Worm (Caenorhabditis elegans) whole organism, midembryonic: ENCODE results near the gene C03H5.3.
A peak's percentile ranks its signal among the peaks of the same experiment; 100 is the strongest.

Experiments used
- T22C8.4 ChIP-seq: fragments of 200-800 bp; sonication (Bioruptor generic); IDR thresholded peaks from 2 replicates; pipeline ENCODE4 v1.3.6; 2022; ENCODE audit warnings: missing genetic modification characterization, missing compliant biosample characterization
- cog-1 ChIP-seq: sonication (generic microtip); optimal IDR thresholded peaks from 2 replicates; lab custom pipeline; 2016; ENCODE audit warnings: missing genetic modification characterization, missing compliant biosample characterization
- flt-1 ChIP-seq: fragments of 200-800 bp; sonication (Bioruptor generic); IDR thresholded peaks from 2 replicates; pipeline ENCODE4 v1.3.6; 2022; ENCODE audit warnings: missing genetic modification characterization, missing compliant biosample characterization
- klf-2 ChIP-seq: fragments of 200-800 bp; sonication (Bioruptor generic); conservative IDR thresholded peaks from 2 replicates; pipeline ENCODE4 v1.3.6; 2022; ENCODE audit warnings: missing genetic modification reagents, missing genetic modification characterization, missing compliant biosample characterization
- med-1 ChIP-seq: sonication (generic microtip); optimal IDR thresholded peaks from 2 replicates; lab custom pipeline; 2017; ENCODE audit warnings: missing genetic modification characterization, mild to moderate bottlenecking, missing compliant biosample characterization, antibody characterized with exemption, missing genetic modification reagents; ENCODE audit not compliant: insufficient read depth
- ref-1 ChIP-seq: fragments of 200-800 bp; sonication (Bioruptor generic); conservative IDR thresholded peaks from 2 replicates; pipeline ENCODE4 v1.3.6; 2022; ENCODE audit warnings: missing genetic modification reagents, missing genetic modification characterization, missing compliant biosample characterization
- tab-1 ChIP-seq: fragments of 200-800 bp; sonication (Bioruptor generic); IDR thresholded peaks from 2 replicates; pipeline ENCODE4 v1.3.6; 2022; ENCODE audit warnings: missing genetic modification characterization, missing compliant biosample characterization
- ztf-23 ChIP-seq: fragments of 200-800 bp; sonication (Bioruptor generic); IDR thresholded peaks from 2 replicates; pipeline ENCODE4 v1.3.6; 2022; ENCODE audit warnings: missing genetic modification reagents, missing genetic modification characterization, missing compliant biosample characterization
- ztf-29 ChIP-seq: fragments of 200-800 bp; sonication (Bioruptor generic); IDR thresholded peaks from 2 replicates; pipeline ENCODE4 v1.3.6; 2022; ENCODE audit warnings: missing genetic modification reagents, missing genetic modification characterization, missing compliant biosample characterization

Gene C03H5.3

ce11 chrII:385957-386356 is at the start of gene C03H5.3:
C03H5.3 (plus strand) TSS chrII:386088.
- no peak for TF ChIP-seq cog-1 (tag; lab: Kevin White, UChicago)
- no peak for TF ChIP-seq tab-1 (GFP tag; lab: Robert Waterston, UW)
- TF ChIP-seq T22C8.4: no peak
- no peak for TF ChIP-seq ztf-29 (GFP tag; lab: Robert Waterston, UW)
- no peak for TF ChIP-seq klf-2 (GFP tag; lab: Robert Waterston, UW)
- no peak for TF ChIP-seq med-1 (GFP tag; lab: Kevin White, UChicago)
- TF ChIP-seq ref-1: no peak
- no peak for TF ChIP-seq ztf-23
- no peak for TF ChIP-seq flt-1 (GFP tag; lab: Robert Waterston, UW)

DNA sequence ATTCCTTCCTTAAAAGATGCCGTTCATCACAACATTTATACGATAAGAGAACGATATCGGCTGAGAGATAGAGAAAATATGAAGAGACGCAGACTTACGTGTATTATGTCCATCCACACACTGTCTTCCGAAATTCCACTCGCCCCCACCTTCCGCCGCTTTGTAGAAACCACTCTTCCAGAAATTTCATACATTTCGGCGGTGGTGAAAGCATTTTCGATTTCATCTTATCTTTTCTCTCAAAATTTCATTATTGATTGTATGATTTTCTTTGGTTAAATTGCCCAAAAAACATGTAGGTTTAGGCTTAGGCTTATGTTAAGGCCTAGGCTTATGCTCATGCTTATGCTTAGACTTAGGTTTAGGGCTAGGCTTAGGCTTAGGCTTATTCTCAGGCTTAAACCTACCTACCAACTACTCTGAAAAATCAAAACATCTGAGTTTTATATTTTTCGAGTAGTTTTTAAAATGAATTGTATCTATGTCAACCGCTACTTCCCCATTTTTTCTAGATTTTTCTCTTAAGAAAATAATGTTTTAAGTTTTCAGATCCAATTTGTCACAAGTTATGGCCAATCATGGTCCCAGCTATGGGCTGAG is 48.6 kb upstream of the C03H5.3 start, which contains the start of gene cpn-2:
Gene cpn-2 (plus strand): TSS at position 550 of the 600 bp plus-strand sequence.
- TF ChIP-seq med-1 (GFP tag; lab: Kevin White, UChicago) (no peak), ztf-23 (no peak), tab-1 (GFP tag; lab: Robert Waterston, UW) (no peak), cog-1 (tag; lab: Kevin White, UChicago) (no peak), T22C8.4 (no peak), ztf-29 (GFP tag; lab: Robert Waterston, UW) (no peak), flt-1 (GFP tag; lab: Robert Waterston, UW) (no peak), ref-1 (no peak), klf-2 (GFP tag; lab: Robert Waterston, UW) (no peak)

ce11 chrII:340224-340623 is 45.7 kb upstream of the C03H5.3 start, which contains the start of gene clc-31:
clc-31 (plus strand) TSS chrII:340524.
- TF ChIP-seq ref-1 (no peak), cog-1 (tag; lab: Kevin White, UChicago) (no peak), klf-2 (GFP tag; lab: Robert Waterston, UW) (no peak), tab-1 (GFP tag; lab: Robert Waterston, UW) (no peak), ztf-29 (GFP tag; lab: Robert Waterston, UW) (no peak), flt-1 (GFP tag; lab: Robert Waterston, UW) (no peak), ztf-23 (no peak), med-1 (GFP tag; lab: Kevin White, UChicago) (no peak), T22C8.4 (no peak)

DNA sequence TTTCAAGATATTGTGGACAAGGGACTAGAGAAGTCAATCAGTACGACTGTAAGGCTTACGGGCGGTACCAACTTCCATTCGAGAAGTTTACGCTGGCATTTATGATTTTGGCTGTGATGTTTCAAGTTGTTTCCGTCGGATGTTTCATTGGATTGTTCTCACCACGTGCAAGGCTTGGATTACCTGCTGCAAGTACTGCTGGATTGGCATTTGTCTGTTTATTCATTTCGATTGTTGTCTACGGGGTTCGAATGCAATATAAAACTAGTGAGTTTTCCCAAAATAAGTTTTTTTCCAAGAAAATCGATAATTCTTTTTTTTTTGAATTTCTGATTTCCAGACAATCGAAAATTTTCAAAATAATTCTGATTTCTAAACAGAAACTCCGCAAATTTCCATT is 45.2 kb upstream of the C03H5.3 start:
- TF ChIP-seq ztf-23 (no peak), cog-1 (tag; lab: Kevin White, UChicago) (no peak), tab-1 (GFP tag; lab: Robert Waterston, UW) (no peak), med-1 (GFP tag; lab: Kevin White, UChicago) (no peak), ref-1 (no peak), ztf-29 (GFP tag; lab: Robert Waterston, UW) (no peak), flt-1 (GFP tag; lab: Robert Waterston, UW) (no peak)

- TF ChIP-seq tab-1 (GFP tag; lab: Robert Waterston, UW) (no peak), T22C8.4 (no peak), klf-2 (GFP tag; lab: Robert Waterston, UW) (no peak)
Measured at ce11 chrII:341282-341681, 44.6 kb upstream of the C03H5.3 start.

DNA sequence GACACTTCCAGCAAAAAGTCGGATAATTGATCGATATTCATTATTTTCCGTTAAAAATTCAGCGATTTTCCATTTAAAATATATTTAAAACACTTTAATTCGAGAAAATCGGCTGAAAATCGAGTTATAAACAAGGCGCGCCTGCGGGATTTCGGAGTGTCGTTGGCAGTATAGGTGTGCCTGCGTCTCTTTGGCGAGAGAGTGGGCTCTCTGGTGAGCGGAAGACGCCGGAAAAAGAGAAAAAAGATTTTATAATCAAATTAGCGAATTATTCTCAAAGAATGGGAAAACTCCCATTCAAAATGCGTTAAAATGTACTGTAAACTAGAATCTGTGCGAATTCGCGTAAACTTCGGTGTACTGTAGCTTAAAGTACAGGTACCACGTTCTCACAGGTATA is 38.2 kb upstream of the C03H5.3 start, which contains the start of gene D1069.3:
Gene D1069.3 (minus strand): TSS at position 158 of the 400 bp plus-strand sequence.
- TF ChIP-seq T22C8.4 (0 out of 2 replicates have a peak, but pooled peaks have one; percentile 0), cog-1 (tag; lab: Kevin White, UChicago) (no peak)

ce11 chrII:349749-350148 is 36.1 kb upstream of the C03H5.3 start:
- TF ChIP-seq med-1 (GFP tag; lab: Kevin White, UChicago): no peak
- no peak for TF ChIP-seq tab-1 (GFP tag; lab: Robert Waterston, UW)
- TF ChIP-seq ref-1: no peak
- TF ChIP-seq ztf-23: no peak
- TF ChIP-seq flt-1 (GFP tag; lab: Robert Waterston, UW): no peak
- no peak for TF ChIP-seq T22C8.4
- no peak for TF ChIP-seq klf-2 (GFP tag; lab: Robert Waterston, UW)
- no peak for TF ChIP-seq cog-1 (tag; lab: Kevin White, UChicago)
- TF ChIP-seq ztf-29 (GFP tag; lab: Robert Waterston, UW): no peak

DNA sequence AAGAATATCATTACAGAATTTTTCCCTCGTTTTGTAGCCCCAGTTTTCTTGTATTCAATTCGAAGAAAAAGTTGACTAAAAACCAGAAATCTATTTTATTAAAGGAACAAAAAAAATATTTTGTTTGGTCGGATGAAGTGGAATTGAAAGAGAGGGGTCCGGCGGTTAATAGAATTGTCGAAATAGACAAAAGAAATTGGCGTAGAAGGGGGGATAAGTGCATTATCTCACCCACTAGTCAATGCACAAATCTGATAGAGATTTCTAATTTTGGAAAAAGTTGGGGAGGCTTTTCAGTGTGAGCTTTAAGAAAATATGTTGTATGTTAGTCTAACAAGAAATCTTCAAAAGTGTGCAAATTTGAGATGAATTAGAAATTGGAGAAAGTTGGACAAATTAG is 31.4 kb upstream of the C03H5.3 start:
- TF ChIP-seq klf-2 (GFP tag; lab: Robert Waterston, UW) (no peak), T22C8.4 (no peak), ztf-23 (no peak), ztf-29 (GFP tag; lab: Robert Waterston, UW) (no peak), flt-1 (GFP tag; lab: Robert Waterston, UW) (no peak), tab-1 (GFP tag; lab: Robert Waterston, UW) (no peak), med-1 (GFP tag; lab: Kevin White, UChicago) (no peak), ref-1 (no peak), cog-1 (tag; lab: Kevin White, UChicago) (no peak)

DNA sequence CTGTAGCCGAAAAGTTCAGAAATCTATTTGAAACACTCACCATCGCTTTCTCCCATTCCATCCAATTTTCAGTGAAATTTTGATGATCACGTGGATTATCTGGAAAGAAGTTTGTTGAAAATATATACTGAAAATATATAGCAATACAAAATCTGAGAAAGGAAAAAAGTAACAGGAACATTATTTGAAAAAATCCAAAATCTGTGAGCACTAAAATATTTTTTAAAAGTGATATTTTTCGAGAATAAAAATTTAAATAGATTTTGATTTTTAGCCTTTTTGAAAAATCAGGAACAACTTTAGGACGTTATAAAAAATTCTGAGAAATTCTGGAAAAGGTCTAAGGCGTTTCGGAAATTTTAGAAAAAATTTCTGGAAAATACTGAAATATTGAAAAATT is 28.9 kb upstream of the C03H5.3 start, which contains the start of gene dmsr-4:
Gene dmsr-4 (minus strand): TSS at position 101 of the 400 bp plus-strand sequence.
- TF ChIP-seq ref-1: no peak
- TF ChIP-seq tab-1 (GFP tag; lab: Robert Waterston, UW): no peak
- no peak for TF ChIP-seq klf-2 (GFP tag; lab: Robert Waterston, UW)
- no peak for TF ChIP-seq flt-1 (GFP tag; lab: Robert Waterston, UW)
- TF ChIP-seq ztf-29 (GFP tag; lab: Robert Waterston, UW): no peak
- no peak for TF ChIP-seq T22C8.4
- TF ChIP-seq med-1 (GFP tag; lab: Kevin White, UChicago): no peak
- no peak for TF ChIP-seq cog-1 (tag; lab: Kevin White, UChicago)
- TF ChIP-seq ztf-23: no peak

- TF ChIP-seq cog-1 (tag; lab: Kevin White, UChicago) (no peak), ztf-29 (GFP tag; lab: Robert Waterston, UW) (no peak), klf-2 (GFP tag; lab: Robert Waterston, UW) (no peak), ref-1 (no peak), tab-1 (GFP tag; lab: Robert Waterston, UW) (no peak), flt-1 (GFP tag; lab: Robert Waterston, UW) (no peak), med-1 (GFP tag; lab: Kevin White, UChicago) (no peak), T22C8.4 (no peak), ztf-23 (no peak)
Measured at ce11 chrII:367455-367854, 18.4 kb upstream of the C03H5.3 start, which contains the start of gene ptr-3. ptr-3 (minus strand) TSS chrII:367555.
